Fruit fly (Drosophila melanogaster) whole organism, adult: Measurements from ENCODE around the gene CG4768.

Experiments used
- CG11617 ChIP-seq: fragments of 200-800 bp; sonication (Bioruptor generic); optimal IDR thresholded peaks from 2 replicates; lab custom pipeline; 2017; ENCODE audit warnings: mild to moderate bottlenecking, missing biosample characterization, missing genetic modification reagents, missing genetic modification characterization
- CG12768 ChIP-seq: fragments of 200-800 bp; sonication (Bioruptor generic); optimal IDR thresholded peaks from 2 replicates; lab custom pipeline; 2017; ENCODE audit warnings: missing biosample characterization, missing genetic modification characterization, mild to moderate bottlenecking, moderate library complexity, missing genetic modification reagents
- CG14711 ChIP-seq: fragments of 200-800 bp; sonication (Bioruptor generic); optimal IDR thresholded peaks from 2 replicates; lab custom pipeline; 2018; ENCODE audit warnings: missing biosample characterization, mild to moderate bottlenecking, missing genetic modification characterization, moderate library complexity
- CG1620 ChIP-seq: fragments of 200-800 bp; sonication (Bioruptor generic); optimal IDR thresholded peaks from 2 replicates; lab custom pipeline; 2016; ENCODE audit warnings: missing biosample characterization, missing genetic modification characterization
- CG33017 ChIP-seq: fragments of 200-800 bp; sonication (Bioruptor generic); optimal IDR thresholded peaks from 2 replicates; lab custom pipeline; 2018; ENCODE audit warnings: missing biosample characterization, mild to moderate bottlenecking, missing genetic modification characterization, moderate library complexity
- CG5204 ChIP-seq: fragments of 200-800 bp; sonication (Bioruptor generic); optimal IDR thresholded peaks from 2 replicates; lab custom pipeline; 2016; ENCODE audit warnings: missing biosample characterization, missing genetic modification characterization
- CG7045 ChIP-seq: fragments of 200-800 bp; sonication (Bioruptor generic); optimal IDR thresholded peaks from 2 replicates; lab custom pipeline; 2017; ENCODE audit warnings: missing biosample characterization, mild to moderate bottlenecking, missing genetic modification characterization
- CG7101 ChIP-seq: fragments of 200-800 bp; sonication (Bioruptor generic); optimal IDR thresholded peaks from 2 replicates; lab custom pipeline; 2018; ENCODE audit warnings: missing biosample characterization, mild to moderate bottlenecking, missing genetic modification characterization, moderate library complexity
- Clk ChIP-seq: fragments of 200-800 bp; sonication (Bioruptor generic); optimal IDR thresholded peaks from 2 replicates; lab custom pipeline; 2017; ENCODE audit warnings: missing biosample characterization, missing genetic modification characterization
- Crg-1 ChIP-seq: fragments of 200-800 bp; sonication (Bioruptor generic); optimal IDR thresholded peaks from 2 replicates; lab custom pipeline; 2016; ENCODE audit warnings: missing biosample characterization, missing genetic modification characterization
- Hr96 ChIP-seq: fragments of 200-800 bp; sonication (Bioruptor generic); optimal IDR thresholded peaks from 2 replicates; lab custom pipeline; 2016; ENCODE audit warnings: missing biosample characterization, missing genetic modification characterization
- Mnt ChIP-seq: fragments of 200-800 bp; sonication (Bioruptor generic); optimal IDR thresholded peaks from 2 replicates; lab custom pipeline; 2016; ENCODE audit warnings: missing biosample characterization, mild to moderate bottlenecking, missing genetic modification characterization
- bab1 ChIP-seq: fragments of 200-800 bp; sonication (Bioruptor generic); optimal IDR thresholded peaks from 3 replicates; lab custom pipeline; 2019; ENCODE audit warnings: missing biosample characterization, mild to moderate bottlenecking, missing genetic modification characterization, moderate library complexity
- cic ChIP-seq: fragments of 200-800 bp; sonication (Bioruptor generic); optimal IDR thresholded peaks from 2 replicates; lab custom pipeline; 2017; ENCODE audit warnings: missing biosample characterization, mild to moderate bottlenecking, missing genetic modification characterization, moderate library complexity
- cnc ChIP-seq, 2 experiments: fragments of >200 bp; optimal IDR thresholded peaks; 2 replicates each; lab custom pipeline; 2017
- kay ChIP-seq: fragments of 200-800 bp; sonication (Bioruptor generic); peaks from one replicate; lab custom pipeline; 2016; ENCODE audit warnings: missing biosample characterization, missing genetic modification characterization, borderline replicate concordance
- ovo ChIP-seq: fragments of 200-800 bp; sonication (Bioruptor generic); optimal IDR thresholded peaks from 2 replicates; lab custom pipeline; 2016; ENCODE audit warnings: missing biosample characterization, missing genetic modification characterization
- pad ChIP-seq: fragments of 200-800 bp; sonication (Bioruptor generic); optimal IDR thresholded peaks from 3 replicates; lab custom pipeline; 2017; ENCODE audit warnings: missing biosample characterization, missing genetic modification characterization, mild to moderate bottlenecking, moderate library complexity, missing genetic modification reagents
- tj ChIP-seq: fragments of 200-800 bp; sonication (Bioruptor generic); optimal IDR thresholded peaks from 3 replicates; lab custom pipeline; 2017; ENCODE audit warnings: missing biosample characterization, mild to moderate bottlenecking, missing genetic modification characterization, moderate library complexity
- toe ChIP-seq: fragments of 200-800 bp; sonication (Bioruptor generic); optimal IDR thresholded peaks from 2 replicates; lab custom pipeline; 2016; ENCODE audit warnings: missing biosample characterization, missing genetic modification characterization

Gene CG4768

DNA sequence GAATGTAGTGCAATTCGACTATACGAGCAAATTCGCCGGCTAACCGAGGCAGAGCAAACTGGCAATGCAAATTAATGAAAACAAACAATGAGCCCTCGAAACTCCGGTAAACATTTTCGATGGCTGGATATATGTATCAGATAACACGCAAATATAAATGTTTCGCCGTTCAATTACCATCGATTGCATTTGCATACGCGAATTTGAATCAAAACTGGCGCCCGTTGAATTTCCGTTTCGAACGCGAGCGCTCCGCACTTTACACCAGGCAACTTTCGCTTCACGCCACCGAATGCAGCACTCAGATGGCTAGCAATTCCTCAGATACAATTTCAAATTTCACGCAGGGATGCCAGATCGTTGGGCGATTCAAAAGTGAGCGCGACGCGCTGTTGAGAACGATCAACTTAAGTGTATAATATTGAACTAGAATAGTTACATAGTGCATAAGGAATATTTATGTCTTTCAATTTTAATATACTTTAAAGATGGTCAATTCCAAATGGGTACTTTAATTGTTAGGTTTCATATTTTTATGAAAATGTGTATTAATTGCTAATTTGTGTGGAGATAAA lies 8.7 kb upstream of the CG4768 start, which contains the start of gene if:
if (minus strand) TSS at position 294 of the 575 bp plus-strand sequence.
- no peak for TF ChIP-seq toe (GFP tag; lab: Kevin White, UChicago)
- no peak for TF ChIP-seq Clk
- no peak for TF ChIP-seq CG14711 (tag; lab: Kevin White, UChicago)
- no peak for TF ChIP-seq cnc (optimal IDR thresholded peaks at IDR 0.05; lab: Kevin White, UChicago)
- TF ChIP-seq CG11617 = no peak
- no peak for TF ChIP-seq cic (GFP tag; lab: Kevin White, UChicago)
- TF ChIP-seq bab1 (GFP tag; lab: Kevin White, UChicago) = no peak
- TF ChIP-seq Crg-1 = no peak
- TF ChIP-seq ovo (GFP tag; lab: Kevin White, UChicago) = no peak
- TF ChIP-seq CG7045 (GFP tag; lab: Kevin White, UChicago) = no peak
- no peak for TF ChIP-seq CG5204 (GFP tag; lab: Kevin White, UChicago)
- no peak for TF ChIP-seq pad
- no peak for TF ChIP-seq CG33017
- no peak for TF ChIP-seq kay (GFP tag; lab: Kevin White, UChicago)
- TF ChIP-seq CG1620 = no peak
- no peak for TF ChIP-seq Hr96
- TF ChIP-seq CG7101 (tag; lab: Kevin White, UChicago) = no peak
- TF ChIP-seq tj (GFP tag; lab: Kevin White, UChicago) = no peak
- TF ChIP-seq CG12768 (GFP tag; lab: Kevin White, UChicago) = no peak
- TF ChIP-seq Mnt (GFP tag; lab: Kevin White, UChicago) = no peak

DNA sequence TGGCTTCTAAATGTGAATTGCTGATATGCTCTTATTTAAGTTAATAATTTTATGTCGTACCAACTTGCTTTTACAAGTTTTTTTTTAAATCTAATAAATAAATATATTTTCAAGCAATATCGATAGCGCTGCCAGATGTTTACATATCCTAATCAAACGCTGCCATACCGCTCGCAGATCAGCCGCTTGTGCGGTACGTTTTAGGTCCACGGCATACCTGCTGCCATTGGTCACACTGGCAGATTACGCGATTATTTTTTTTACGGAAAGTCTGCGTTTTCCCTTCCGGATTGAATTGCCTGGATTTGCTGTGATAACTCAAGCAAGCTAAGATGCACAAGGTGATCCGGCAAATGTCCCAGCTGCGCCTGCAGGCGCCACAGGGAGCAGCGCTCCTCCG lies 8.2 kb upstream of the CG4768 start, which contains the start of gene mRpL22:
mRpL22 (plus strand) TSS at position 191 of the 400 bp plus-strand sequence.
- TF ChIP-seq toe (GFP tag; lab: Kevin White, UChicago) (no peak), CG1620 (no peak), CG14711 (tag; lab: Kevin White, UChicago) (no peak), bab1 (GFP tag; lab: Kevin White, UChicago) (peak; percentile 51), cic (GFP tag; lab: Kevin White, UChicago) (no peak), CG7101 (tag; lab: Kevin White, UChicago) (no peak), CG7045 (GFP tag; lab: Kevin White, UChicago) (no peak), CG5204 (GFP tag; lab: Kevin White, UChicago) (no peak), Mnt (GFP tag; lab: Kevin White, UChicago) (no peak)

DNA sequence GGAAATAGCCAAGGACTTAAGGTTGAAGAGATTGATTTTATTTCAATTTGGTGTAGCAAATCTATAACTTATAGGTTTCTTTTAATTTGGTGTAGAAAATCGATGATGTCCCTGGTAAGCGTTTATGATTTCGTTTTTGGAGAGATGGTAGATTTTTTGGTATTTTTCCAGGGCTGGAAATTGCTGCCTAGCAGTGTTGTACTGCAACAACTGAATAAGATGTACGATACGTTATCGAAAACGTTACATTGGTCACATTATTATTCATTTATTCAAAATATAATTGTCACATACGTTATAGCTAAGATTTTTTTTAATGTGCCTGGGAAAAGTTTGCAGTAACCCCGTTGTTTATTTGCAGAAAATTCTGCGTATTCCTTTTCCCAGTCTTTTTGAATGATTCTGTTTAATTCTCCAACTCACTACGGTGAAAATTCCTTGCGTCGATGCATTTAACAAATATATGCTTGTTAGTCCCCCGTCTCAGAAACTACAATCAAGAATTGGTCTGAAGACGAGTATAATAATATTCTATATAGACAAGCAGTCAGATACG lies 5.0 kb upstream of the CG4768 start, which contains the start of the genes CG9609 and Sap30:
CG9609 (minus strand) TSS at position 149 of the 556 bp plus-strand sequence.
Sap30 (plus strand) TSS at position 424 of the 556 bp plus-strand sequence.
- TF ChIP-seq CG33017 = no peak
- no peak for TF ChIP-seq CG7101 (tag; lab: Kevin White, UChicago)
- no peak for TF ChIP-seq toe (GFP tag; lab: Kevin White, UChicago)
- no peak for TF ChIP-seq Hr96
- TF ChIP-seq Crg-1 = no peak
- no peak for TF ChIP-seq cnc (optimal IDR thresholded peaks at IDR 0.05; lab: Kevin White, UChicago)

DNA sequence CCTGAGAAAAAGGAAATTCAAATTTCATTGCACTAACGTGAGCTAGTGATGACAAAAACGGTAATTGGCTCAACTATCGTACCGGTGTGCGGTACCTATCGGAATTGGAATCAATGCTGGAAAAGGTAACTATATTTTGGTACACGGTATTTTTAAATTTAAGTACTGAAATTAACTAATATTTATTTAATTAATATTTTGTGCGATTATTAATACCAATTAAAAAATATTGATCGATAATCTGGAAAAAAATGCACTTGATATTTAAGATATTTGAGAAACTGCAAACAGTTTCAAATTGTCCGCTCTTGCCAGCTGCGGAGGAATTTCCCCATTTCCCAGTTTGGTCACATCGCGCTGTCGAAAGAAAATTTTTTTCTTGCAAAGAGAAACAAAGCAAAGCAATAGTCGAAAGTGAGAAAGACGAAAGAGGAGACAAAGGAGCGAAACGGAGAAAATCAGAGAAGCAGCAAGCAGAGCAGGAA lies 4.5 kb upstream of the CG4768 start:
- TF ChIP-seq CG12768 (GFP tag; lab: Kevin White, UChicago) = no peak
- no peak for TF ChIP-seq tj (GFP tag; lab: Kevin White, UChicago)
- TF ChIP-seq CG1620 = no peak
- TF ChIP-seq CG7045 (GFP tag; lab: Kevin White, UChicago) = no peak
- TF ChIP-seq pad = no peak
- no peak for TF ChIP-seq Clk
- TF ChIP-seq ovo (GFP tag; lab: Kevin White, UChicago) = no peak
- no peak for TF ChIP-seq cnc (optimal IDR thresholded peaks at IDR 0.05; lab: Kevin White, UChicago)
- peak; percentile 7 for TF ChIP-seq CG11617
- TF ChIP-seq bab1 (GFP tag; lab: Kevin White, UChicago) = peak; percentile 3
- peak; percentile 12 for TF ChIP-seq Crg-1
- TF ChIP-seq toe (GFP tag; lab: Kevin White, UChicago) = no peak
- TF ChIP-seq CG7101 (tag; lab: Kevin White, UChicago) = peak; percentile 58
- no peak for TF ChIP-seq Mnt (GFP tag; lab: Kevin White, UChicago)
- TF ChIP-seq Hr96 = no peak
- TF ChIP-seq CG14711 (tag; lab: Kevin White, UChicago) = peak; percentile 17
- TF ChIP-seq kay (GFP tag; lab: Kevin White, UChicago) = no peak
- no peak for TF ChIP-seq CG33017
- TF ChIP-seq CG5204 (GFP tag; lab: Kevin White, UChicago) = no peak
- no peak for TF ChIP-seq cic (GFP tag; lab: Kevin White, UChicago)

DNA sequence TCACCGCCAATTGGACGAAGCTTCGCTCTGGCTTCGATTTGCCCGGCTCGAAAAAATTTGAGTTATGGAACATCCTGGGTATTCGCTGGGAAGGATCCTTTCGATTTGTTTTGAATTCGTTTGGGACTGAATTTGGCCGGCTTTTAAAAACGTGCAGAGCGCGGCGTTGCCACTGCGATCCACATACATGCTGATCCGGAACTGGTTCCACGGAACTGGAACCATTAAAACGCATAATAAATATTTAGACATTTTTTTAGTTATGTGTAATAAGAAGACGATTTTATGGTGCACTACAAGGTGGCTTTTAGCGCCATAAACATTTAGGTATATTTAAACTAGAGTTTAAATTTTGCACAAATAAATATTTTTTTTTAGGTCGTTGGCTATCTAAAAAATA lies 861 bp upstream of the CG4768 start, which contains the start of gene Rrp45:
Rrp45 (minus strand) TSS at position 209 of the 400 bp plus-strand sequence.
- peak; percentile 25 for TF ChIP-seq CG1620
- no peak for TF ChIP-seq kay (GFP tag; lab: Kevin White, UChicago)
- peak; percentile 90 for TF ChIP-seq Mnt (GFP tag; lab: Kevin White, UChicago)
- TF ChIP-seq Crg-1 = no peak
- no peak for TF ChIP-seq CG7045 (GFP tag; lab: Kevin White, UChicago)
- no peak for TF ChIP-seq CG14711 (tag; lab: Kevin White, UChicago)
- TF ChIP-seq toe (GFP tag; lab: Kevin White, UChicago) = no peak
- no peak for TF ChIP-seq cic (GFP tag; lab: Kevin White, UChicago)
- no peak for TF ChIP-seq bab1 (GFP tag; lab: Kevin White, UChicago)
- TF ChIP-seq CG7101 (tag; lab: Kevin White, UChicago) = no peak
- no peak for TF ChIP-seq CG5204 (GFP tag; lab: Kevin White, UChicago)
- no peak for TF ChIP-seq Clk
- TF ChIP-seq cnc (optimal IDR thresholded peaks at IDR 0.05; lab: Kevin White, UChicago) = no peak
- TF ChIP-seq CG11617 = no peak
- no peak for TF ChIP-seq CG12768 (GFP tag; lab: Kevin White, UChicago)
- TF ChIP-seq ovo (GFP tag; lab: Kevin White, UChicago) = no peak
- no peak for TF ChIP-seq CG33017
